Worm (Caenorhabditis elegans) whole organism, late embryonic: Measurements from ENCODE around the gene mltn-8.

ENCODE experiments used
- ama-1 ChIP-seq: fragments of 150-350 bp; optimal IDR thresholded peaks from 2 replicates; lab custom pipeline; 2014
- dmd-4 ChIP-seq: sonication (generic microtip); optimal IDR thresholded peaks from 2 replicates; lab custom pipeline; 2016; ENCODE audit warnings: borderline replicate concordance, missing genetic modification characterization, missing compliant biosample characterization
- pax-1 ChIP-seq: fragments of 150-350 bp; optimal IDR thresholded peaks from 2 replicates; lab custom pipeline; 2014; ENCODE audit warnings: missing biosample characterization, missing genetic modification characterization

ce11 chrV:343128-343527 lies 37.0 kb downstream of the mltn-8 start, which contains the start of gene wago-10:
- TF ChIP-seq ama-1 (lab: Kevin White, UChicago) (no peak), pax-1 (tag; lab: Kevin White, UChicago) (no peak), dmd-4 (tag; lab: Kevin White, UChicago) (no peak)
